Worm (Caenorhabditis elegans) whole organism, L4 larva: Measurements from ENCODE around the gene sucg-1.

ENCODE experiments used
- F26F4.8 ChIP-seq: fragments of 200-800 bp; sonication (Bioruptor generic); conservative IDR thresholded peaks from 2 replicates; pipeline ENCODE4 v1.3.6; 2022; ENCODE audit warnings: missing genetic modification characterization, missing compliant biosample characterization
- F44E2.7 ChIP-seq: fragments of 200-800 bp; sonication (Bioruptor generic); IDR thresholded peaks from 2 replicates; pipeline ENCODE4 v2.1.2; 2022; ENCODE audit warnings: missing genetic modification characterization, missing compliant biosample characterization
- ceh-44 ChIP-seq: fragments of 200-800 bp; sonication (Bioruptor generic); IDR thresholded peaks from 2 replicates; pipeline ENCODE4 v1.3.6; 2022; ENCODE audit warnings: missing genetic modification reagents, missing genetic modification characterization, missing compliant biosample characterization
- daf-16 ChIP-seq, 3 experiments: sonication (generic microtip); optimal IDR thresholded peaks; 2 replicates each; lab custom pipeline; 2016 to 2017; ENCODE audit warnings: missing genetic modification characterization in 3 of 3, missing genetic modification reagents in 3 of 3, mild to moderate bottlenecking in 2 of 3, missing compliant biosample characterization in 2 of 3, missing biosample characterization in 1 of 3, moderate library complexity in 1 of 3
- fkh-10 ChIP-seq: fragments of 150-350 bp; optimal IDR thresholded peaks from 2 replicates; lab custom pipeline; 2014; ENCODE audit warnings: missing biosample characterization, missing genetic modification reagents, missing genetic modification characterization
- fos-1 ChIP-seq: fragments of 150-350 bp; optimal IDR thresholded peaks from 2 replicates; lab custom pipeline; 2014; ENCODE audit warnings: missing biosample characterization, missing genetic modification characterization
- nhr-77 ChIP-seq: fragments of 150-350 bp; optimal IDR thresholded peaks from 2 replicates; lab custom pipeline; 2014; ENCODE audit warnings: missing biosample characterization, missing genetic modification characterization
- pqm-1 ChIP-seq: sonication (generic microtip); optimal IDR thresholded peaks from 2 replicates; lab custom pipeline; 2017; ENCODE audit warnings: missing biosample characterization, missing genetic modification characterization
- unc-130 ChIP-seq: sonication (generic microtip); optimal IDR thresholded peaks from 2 replicates; lab custom pipeline; 2016; ENCODE audit warnings: missing genetic modification reagents, missing genetic modification characterization, missing compliant biosample characterization

ce11 chrIV:7706805-7707204 lies 21.9 kb upstream of the sucg-1 start, which contains the start of gene F33D4.4:
- TF ChIP-seq fos-1 (tag; lab: Kevin White, UChicago): no peak
- TF ChIP-seq pqm-1 (tag; lab: Kevin White, UChicago): no peak
- no peak for TF ChIP-seq nhr-77 (tag; lab: Kevin White, UChicago)
- no peak for TF ChIP-seq daf-16 (GFP tag; optimal IDR thresholded peaks at IDR 0.05; lab: Kevin White, UChicago)
- TF ChIP-seq daf-16 (tag; optimal IDR thresholded peaks at IDR 0.05; lab: Kevin White, UChicago): no peak
- TF ChIP-seq ceh-44 (GFP tag; lab: Robert Waterston, UW): no peak
- no peak for TF ChIP-seq F26F4.8 (GFP tag; lab: Robert Waterston, UW)
- TF ChIP-seq unc-130 (GFP tag; lab: Kevin White, UChicago): no peak
- no peak for TF ChIP-seq F44E2.7
- TF ChIP-seq fkh-10: no peak
